Fruit fly (Drosophila melanogaster): ENCODE measurements around the gene CG7523.
A peak's percentile ranks its signal among the peaks of the same experiment; 100 is the strongest.

The CG7523 gene

dm6 chr3R:17686875-17687274 is 16.2 kb upstream of the CG7523 start, which contains the start of gene CG31249 (continued):
- TF ChIP-seq YL-1 (GFP tag; optimal IDR thresholded peaks at IDR 0.05) (peak; percentile 34), Elba2 (GFP tag; optimal IDR thresholded peaks at IDR 0.05) (peak; percentile 60), lilli (GFP tag; optimal IDR thresholded peaks at IDR 0.05) (peak; percentile 44), dpn (GFP tag; optimal IDR thresholded peaks at IDR 0.05) (peak in 1 of 2 experiments; percentile 37), scrt (GFP tag; optimal IDR thresholded peaks at IDR 0.05) (no peak), CG14050 (GFP tag; IDR thresholded peaks at IDR 0.05) (no peak), HmgZ (tag; optimal IDR thresholded peaks at IDR 0.05) (peak; percentile 8), knrl (GFP tag; IDR thresholded peaks at IDR 0.05; ENCODE audit: partially characterized antibody) (peak; percentile 53; the same call in 2 of the 3 replicates), CG4424 (GFP tag; optimal IDR thresholded peaks at IDR 0.05) (peak; percentile 44), CG17829 (tag; optimal IDR thresholded peaks at IDR 0.05) (peak; percentile 29), stc (GFP tag; IDR thresholded peaks at IDR 0.05) (no peak), Neu2 (GFP tag; optimal IDR thresholded peaks at IDR 0.05; ENCODE audit: borderline replicate concordance) (no peak), vvl (GFP tag; IDR thresholded peaks at IDR 0.05) (peak; percentile 39; the same call in 1 of the 2 replicates), CG13424 (tag; optimal IDR thresholded peaks at IDR 0.05) (peak; percentile 49), CG12391 (tag; optimal IDR thresholded peaks at IDR 0.05) (peak; percentile 43), Ets97D (GFP tag; optimal IDR thresholded peaks at IDR 0.05) (peak; percentile 9), sob (GFP tag; IDR thresholded peaks at IDR 0.05) (no peak), btn (GFP tag; optimal IDR thresholded peaks at IDR 0.05) (no peak), CG14710 (tag; optimal IDR thresholded peaks at IDR 0.05) (peak; percentile 18), CG6254 (GFP tag; optimal IDR thresholded peaks at IDR 0.05) (no peak), sna (GFP tag; IDR thresholded peaks at IDR 0.05; ENCODE audit: partially characterized antibody) (peak; percentile 74; the same call in 1 of the 2 replicates), psq (GFP tag; optimal IDR thresholded peaks at IDR 0.05) (no peak), Tbp (GFP tag; optimal IDR thresholded peaks at IDR 0.05) (no peak), insv (GFP tag; optimal IDR thresholded peaks at IDR 0.05) (no peak), CG14860 (GFP tag; IDR thresholded peaks at IDR 0.05; ENCODE audit: partially characterized antibody) (0 out of 3 replicates have a peak, but pooled peaks have one; percentile 40), Doc3 (GFP tag; IDR thresholded peaks at IDR 0.05; ENCODE audit: partially characterized antibody) (peak; percentile 79), CG10147 (GFP tag; optimal IDR thresholded peaks at IDR 0.05) (no peak), bbx (GFP tag; IDR thresholded peaks at IDR 0.05; ENCODE audit: partially characterized antibody) (peak; percentile 63), sens (GFP tag) (peak; percentile 43), HLHmδ (GFP tag; optimal IDR thresholded peaks at IDR 0.05) (no peak), CG2116 (GFP tag; optimal IDR thresholded peaks at IDR 0.05) (peak; percentile 43), Aef1 (GFP tag; IDR thresholded peaks at IDR 0.05) (no peak), BEAF-32 (GFP tag; optimal IDR thresholded peaks at IDR 0.05) (peak; percentile 78), Rfx (GFP tag; IDR thresholded peaks at IDR 0.05) (peak; percentile 29; the same call in 1 of the 2 replicates), CG14441 (GFP tag; IDR thresholded peaks at IDR 0.05) (no peak), ato (GFP tag; IDR thresholded peaks at IDR 0.05; ENCODE audit: partially characterized antibody) (peak; percentile 69; the same call in 1 of the 2 replicates), CoRest (tag; optimal IDR thresholded peaks at IDR 0.05) (peak; percentile 26), zen2 (GFP tag; IDR thresholded peaks at IDR 0.05; ENCODE audit: partially characterized antibody) (peak; percentile 73; the same call in 2 of the 3 replicates), gsb-n (tag; optimal IDR thresholded peaks at IDR 0.05) (no peak), CG17186 (GFP tag; optimal IDR thresholded peaks at IDR 0.05) (no peak), sens-2 (GFP tag; IDR thresholded peaks at IDR 0.05) (no peak), caup (GFP tag; optimal IDR thresholded peaks at IDR 0.05; ENCODE audit: severe bottlenecking) (no peak), Sry-δ (GFP tag; optimal IDR thresholded peaks at IDR 0.05) (peak; percentile 69), hbn (GFP tag; IDR thresholded peaks at IDR 0.05; ENCODE audit: partially characterized antibody) (peak; percentile 83), CG11093 (GFP tag; IDR thresholded peaks at IDR 0.05) (no peak), onecut (GFP tag; IDR thresholded peaks at IDR 0.05) (peak; percentile 42), Dll (GFP tag; IDR thresholded peaks at IDR 0.05; ENCODE audit: partially characterized antibody) (peak; percentile 86), CG34224 (GFP tag; IDR thresholded peaks at IDR 0.05; ENCODE audit: partially characterized antibody) (peak; percentile 83), CG12659 (GFP tag; optimal IDR thresholded peaks at IDR 0.05) (peak; percentile 69)
